Fruit fly (Drosophila melanogaster) whole organism, embryonic: ENCODE results near the gene CG3448.
A peak's percentile ranks its signal among the peaks of the same experiment; 100 is the strongest.

Experiments
- ATbp ChIP-seq: fragments of 200-800 bp; sonication (Bioruptor generic); optimal IDR thresholded peaks from 2 replicates; lab custom pipeline; 2017; ENCODE audit warnings: missing biosample characterization, mild to moderate bottlenecking, missing genetic modification characterization, missing genetic modification reagents
- Awh ChIP-seq: fragments of 200-800 bp; sonication (Bioruptor generic); IDR thresholded peaks from 2 replicates; pipeline ENCODE4, ENCODE4 v1.3.6; 2022; ENCODE audit warnings: missing biosample characterization, missing genetic modification characterization
- Blimp-1 ChIP-seq: fragments of 200-800 bp; sonication (Bioruptor generic); optimal IDR thresholded peaks from 3 replicates; lab custom pipeline; 2018; ENCODE audit warnings: missing biosample characterization, missing genetic modification characterization, mild to moderate bottlenecking, moderate library complexity, missing genetic modification reagents
- CG10267 ChIP-seq: fragments of 200-800 bp; sonication (Bioruptor generic); optimal IDR thresholded peaks from 2 replicates; lab custom pipeline; 2018; ENCODE audit warnings: missing biosample characterization, mild to moderate bottlenecking, missing genetic modification characterization, moderate library complexity
- CG10654 ChIP-seq: fragments of 200-800 bp; sonication (Bioruptor generic); optimal IDR thresholded peaks from 2 replicates; lab custom pipeline; 2016; ENCODE audit warnings: missing biosample characterization, missing genetic modification characterization
- CG11398 ChIP-seq: fragments of 200-800 bp; sonication (Bioruptor generic); optimal IDR thresholded peaks from 2 replicates; lab custom pipeline; 2016; ENCODE audit warnings: missing biosample characterization, missing genetic modification characterization
- CG17612 ChIP-seq: fragments of 200-800 bp; sonication (Bioruptor generic); IDR thresholded peaks from 2 replicates; pipeline ENCODE4 v1.3.6; 2022; ENCODE audit warnings: missing biosample characterization, missing genetic modification characterization
- CG30020 ChIP-seq: fragments of 200-800 bp; optimal IDR thresholded peaks from 2 replicates; lab custom pipeline; 2019; ENCODE audit warnings: missing biosample characterization, mild to moderate bottlenecking, missing genetic modification characterization, moderate library complexity
- CG32772 ChIP-seq: fragments of 200-800 bp; sonication (Bioruptor generic); IDR thresholded peaks from 2 replicates; pipeline ENCODE4 v1.3.6; 2022; ENCODE audit warnings: missing biosample characterization, missing genetic modification characterization
- CG3838 ChIP-seq: fragments of 200-800 bp; sonication (Bioruptor generic); optimal IDR thresholded peaks from 3 replicates; lab custom pipeline; 2016; ENCODE audit warnings: missing biosample characterization, missing genetic modification characterization
- CG3995 ChIP-seq: fragments of 200-800 bp; sonication (Bioruptor generic); optimal IDR thresholded peaks from 3 replicates; lab custom pipeline; 2016; ENCODE audit warnings: missing biosample characterization, missing genetic modification characterization
- CG43689 ChIP-seq: fragments of 200-800 bp; sonication (Bioruptor generic); IDR thresholded peaks from 2 replicates; pipeline ENCODE4 v1.3.6; 2022; ENCODE audit warnings: missing biosample characterization, missing genetic modification characterization
- CG5245 ChIP-seq: fragments of 200-800 bp; sonication (Bioruptor generic); optimal IDR thresholded peaks from 3 replicates; lab custom pipeline; 2016; ENCODE audit warnings: missing biosample characterization, missing genetic modification characterization
- CG6175 ChIP-seq: fragments of 200-800 bp; sonication (Bioruptor generic); IDR thresholded peaks from 3 replicates; pipeline ENCODE4 v1.3.6; 2022; ENCODE audit warnings: missing biosample characterization, missing genetic modification characterization
- CG6683 ChIP-seq: fragments of 200-800 bp; sonication (Bioruptor generic); optimal IDR thresholded peaks from 2 replicates; lab custom pipeline; 2017; ENCODE audit warnings: missing biosample characterization, mild to moderate bottlenecking, missing genetic modification characterization, missing genetic modification reagents
- CG6813 ChIP-seq: fragments of 200-800 bp; sonication (Bioruptor generic); optimal IDR thresholded peaks from 2 replicates; lab custom pipeline; 2017; ENCODE audit warnings: missing biosample characterization, missing genetic modification characterization, mild to moderate bottlenecking, moderate library complexity, missing genetic modification reagents
- CG6854 ChIP-seq: fragments of 200-800 bp; sonication (Bioruptor generic); optimal IDR thresholded peaks from 3 replicates; lab custom pipeline; 2017; ENCODE audit warnings: missing biosample characterization, mild to moderate bottlenecking, missing genetic modification characterization
- CG8281 ChIP-seq: fragments of 200-800 bp; sonication (Bioruptor generic); optimal IDR thresholded peaks from 2 replicates; lab custom pipeline; 2018; ENCODE audit warnings: missing biosample characterization, mild to moderate bottlenecking, missing genetic modification characterization, moderate library complexity
- CG8765 ChIP-seq: fragments of 200-800 bp; sonication (Bioruptor generic); IDR thresholded peaks from 2 replicates; pipeline ENCODE4 v1.3.6; 2022; ENCODE audit warnings: missing biosample characterization, missing genetic modification characterization
- CTCF ChIP-seq: fragments of 200-800 bp; sonication (Bioruptor generic); optimal IDR thresholded peaks from 2 replicates; lab custom pipeline; 2017; ENCODE audit warnings: missing biosample characterization, mild to moderate bottlenecking, missing genetic modification characterization, moderate library complexity
- D ChIP-seq, 2 experiments: fragments of 200-800 bp in 1 of 2; fragments of >200 bp in 1 of 2; sonication (Bioruptor generic) in 1 of 2; optimal IDR thresholded peaks; 2 replicates in 1 of 2; 3 replicates in 1 of 2; lab custom pipeline; 2017; ENCODE audit warnings: mild to moderate bottlenecking in 1 of 2, missing biosample characterization in 1 of 2, missing genetic modification characterization in 1 of 2, missing genetic modification reagents in 1 of 2
- D19A ChIP-seq: fragments of 200-800 bp; optimal IDR thresholded peaks from 3 replicates; lab custom pipeline; 2019; ENCODE audit warnings: missing biosample characterization, mild to moderate bottlenecking, missing genetic modification characterization, moderate library complexity
- Elba2 ChIP-seq: fragments of 200-800 bp; sonication (Bioruptor generic); optimal IDR thresholded peaks from 3 replicates; lab custom pipeline; 2016; ENCODE audit warnings: missing biosample characterization, missing genetic modification characterization
- HmgD ChIP-seq: fragments of 200-800 bp; sonication (Bioruptor generic); optimal IDR thresholded peaks from 3 replicates; lab custom pipeline; 2016; ENCODE audit warnings: missing biosample characterization, missing genetic modification characterization
- HmgZ ChIP-seq: fragments of 200-800 bp; sonication (Bioruptor generic); optimal IDR thresholded peaks from 2 replicates; lab custom pipeline; 2018; ENCODE audit warnings: missing biosample characterization, mild to moderate bottlenecking, missing genetic modification characterization
- MBD-R2 ChIP-seq: fragments of 200-800 bp; sonication (Bioruptor generic); IDR thresholded peaks from 2 replicates; pipeline ENCODE4 v1.3.6; 2022; ENCODE audit warnings: missing biosample characterization, missing genetic modification characterization
- Myb ChIP-seq: fragments of 200-800 bp; sonication (Bioruptor generic); optimal IDR thresholded peaks from 2 replicates; lab custom pipeline; 2016; ENCODE audit warnings: missing biosample characterization, missing genetic modification characterization
- NfI ChIP-seq: fragments of 200-800 bp; sonication (Bioruptor generic); optimal IDR thresholded peaks from 3 replicates; lab custom pipeline; 2018; ENCODE audit warnings: missing biosample characterization, mild to moderate bottlenecking, missing genetic modification characterization, moderate library complexity
- Oli ChIP-seq: fragments of 200-800 bp; sonication (Bioruptor generic); optimal IDR thresholded peaks from 2 replicates; lab custom pipeline; 2018; ENCODE audit warnings: missing biosample characterization, mild to moderate bottlenecking, missing genetic modification characterization, moderate library complexity
- Trl ChIP-seq, 3 experiments: fragments of >200 bp in 2 of 3; fragments of 200-800 bp in 1 of 3; sonication (Bioruptor generic) in 1 of 3; optimal IDR thresholded peaks; 2 replicates in 1 of 3; 3 replicates in 2 of 3; lab custom pipeline; 2016 to 2017; ENCODE audit warnings: missing biosample characterization in 1 of 3, missing genetic modification characterization in 1 of 3
- Vsx1 ChIP-seq: fragments of 200-800 bp; sonication (Bioruptor generic); optimal IDR thresholded peaks from 2 replicates; lab custom pipeline; 2017; ENCODE audit warnings: missing biosample characterization, mild to moderate bottlenecking, missing genetic modification characterization, missing genetic modification reagents
- Xbp1 ChIP-seq: fragments of 200-800 bp; sonication (Bioruptor generic); optimal IDR thresholded peaks from 3 replicates; lab custom pipeline; 2016; ENCODE audit warnings: missing biosample characterization, mild to moderate bottlenecking, missing genetic modification characterization
- amos ChIP-seq: fragments of 200-800 bp; sonication (Bioruptor generic); IDR thresholded peaks from 2 replicates; pipeline ENCODE4 v1.3.6; 2022; ENCODE audit warnings: missing biosample characterization, missing genetic modification characterization; ENCODE audit not compliant: partially characterized antibody
- ap ChIP-seq: fragments of 200-800 bp; sonication (Bioruptor generic); IDR thresholded peaks from 2 replicates; pipeline ENCODE4 v1.3.6; 2022; ENCODE audit warnings: missing biosample characterization, missing genetic modification characterization
- bsh ChIP-seq, 2 experiments: fragments of 200-800 bp; sonication (Bioruptor generic); optimal IDR thresholded peaks; 2 replicates each; lab custom pipeline; 2017 to 2018; ENCODE audit warnings: mild to moderate bottlenecking in 2 of 2, missing biosample characterization in 2 of 2, missing genetic modification characterization in 2 of 2, moderate library complexity in 1 of 2
- eyg ChIP-seq: fragments of 200-800 bp; sonication (Bioruptor generic); optimal IDR thresholded peaks from 3 replicates; lab custom pipeline; 2016; ENCODE audit warnings: missing biosample characterization, missing genetic modification characterization
- fd96Cb ChIP-seq: fragments of 200-800 bp; sonication (Bioruptor generic); optimal IDR thresholded peaks from 2 replicates; lab custom pipeline; 2018; ENCODE audit warnings: missing biosample characterization, mild to moderate bottlenecking, missing genetic modification characterization, moderate library complexity
- fru ChIP-seq: fragments of >200 bp; optimal IDR thresholded peaks from 2 replicates; lab custom pipeline; 2017
- gem ChIP-seq: fragments of 200-800 bp; sonication (Bioruptor generic); optimal IDR thresholded peaks from 2 replicates; lab custom pipeline; 2019; ENCODE audit warnings: missing biosample characterization, mild to moderate bottlenecking, missing genetic modification characterization, moderate library complexity
- gfzf ChIP-seq: fragments of 200-800 bp; sonication (Bioruptor generic); optimal IDR thresholded peaks from 2 replicates; lab custom pipeline; 2016; ENCODE audit warnings: missing biosample characterization, mild to moderate bottlenecking, missing genetic modification characterization, moderate library complexity
- gsb ChIP-seq: fragments of 200-800 bp; sonication (Bioruptor generic); IDR thresholded peaks from 2 replicates; pipeline ENCODE4 v1.3.6; 2022; ENCODE audit warnings: missing biosample characterization, missing genetic modification characterization
- luna ChIP-seq: fragments of 200-800 bp; sonication (Bioruptor generic); optimal IDR thresholded peaks from 2 replicates; lab custom pipeline; 2016; ENCODE audit warnings: missing biosample characterization, missing genetic modification characterization
- mam ChIP-seq: fragments of 200-800 bp; sonication (Bioruptor generic); optimal IDR thresholded peaks from 3 replicates; lab custom pipeline; 2016; ENCODE audit warnings: missing biosample characterization, missing genetic modification characterization
- onecut ChIP-seq: fragments of 200-800 bp; sonication (Bioruptor generic); IDR thresholded peaks from 2 replicates; pipeline ENCODE4 v1.3.6; 2022; ENCODE audit warnings: missing biosample characterization, missing genetic modification characterization
- peb ChIP-seq: fragments of 200-800 bp; sonication (Bioruptor generic); IDR thresholded peaks from 2 replicates; pipeline ENCODE4 v1.3.6; 2022; ENCODE audit warnings: missing biosample characterization, missing genetic modification characterization
- pho ChIP-seq: fragments of 200-800 bp; sonication (Bioruptor generic); optimal IDR thresholded peaks from 2 replicates; lab custom pipeline; 2016; ENCODE audit warnings: missing biosample characterization, missing genetic modification characterization
- run ChIP-seq: fragments of 200-800 bp; sonication (Bioruptor generic); optimal IDR thresholded peaks from 3 replicates; lab custom pipeline; 2018; ENCODE audit warnings: missing biosample characterization, mild to moderate bottlenecking, missing genetic modification characterization
- sob ChIP-seq: fragments of 200-800 bp; sonication (Bioruptor generic); IDR thresholded peaks from 2 replicates; pipeline ENCODE4 v1.3.6; 2022; ENCODE audit warnings: missing biosample characterization, missing genetic modification characterization
- tin ChIP-seq: fragments of 200-800 bp; sonication (Bioruptor generic); optimal IDR thresholded peaks from 3 replicates; lab custom pipeline; 2016; ENCODE audit warnings: missing biosample characterization, missing genetic modification characterization
- vvl ChIP-seq: fragments of 200-800 bp; sonication (Bioruptor generic); IDR thresholded peaks from 2 replicates; pipeline ENCODE4 v1.3.6; 2022; ENCODE audit warnings: missing biosample characterization, missing genetic modification characterization

CG3448 gene

dm6 chr3L:9468261-9468890 is 17.0 kb upstream of the CG3448 start (continued):
- no peak for TF ChIP-seq gfzf (GFP tag; lab: Kevin White, UChicago)
- TF ChIP-seq CG11398 (GFP tag; lab: Kevin White, UChicago): no peak
- TF ChIP-seq CG10267 (tag; lab: Kevin White, UChicago): peak; percentile 23
- no peak for TF ChIP-seq CG17612 (GFP tag; lab: Robert Waterston, UW)
- no peak for TF ChIP-seq HmgZ (tag; lab: Kevin White, UChicago)
- TF ChIP-seq vvl (GFP tag; lab: Robert Waterston, UW): 0 out of 2 replicates have a peak, but pooled peaks have one; percentile 9
- TF ChIP-seq CG6175 (GFP tag; lab: Robert Waterston, UW): no peak
- peak; percentile 31 for TF ChIP-seq Oli (tag; lab: Kevin White, UChicago)
- no peak for TF ChIP-seq Trl (optimal IDR thresholded peaks at IDR 0.05; lab: Kevin White, UChicago)
- no peak for TF ChIP-seq Trl (GFP tag; optimal IDR thresholded peaks at IDR 0.05; lab: Kevin White, UChicago)
- no peak for TF ChIP-seq CG5245
- TF ChIP-seq CG3995 (GFP tag; lab: Kevin White, UChicago): peak; percentile 2
- peak; percentile 26 for TF ChIP-seq Blimp-1 (GFP tag; lab: Kevin White, UChicago)
- no peak for TF ChIP-seq CG32772 (GFP tag; lab: Robert Waterston, UW)
- peak; percentile 14 for TF ChIP-seq Vsx1 (GFP tag; lab: Kevin White, UChicago)
- TF ChIP-seq CG3838: no peak
- peak; percentile 26 for TF ChIP-seq Xbp1 (GFP tag; lab: Kevin White, UChicago)
- no peak for TF ChIP-seq CG8281 (tag; lab: Kevin White, UChicago)
- no peak; the same call in 1 of the 2 replicates for TF ChIP-seq sob (GFP tag; lab: Robert Waterston, UW)
- TF ChIP-seq fru (lab: Kevin White, UChicago): no peak
- TF ChIP-seq ATbp: peak; percentile 7
- no peak for TF ChIP-seq pho
- no peak for TF ChIP-seq amos (GFP tag; lab: Robert Waterston, UW)
- peak; percentile 33 for TF ChIP-seq fd96Cb (tag; lab: Kevin White, UChicago)
- TF ChIP-seq onecut (GFP tag; lab: Robert Waterston, UW): no peak
- TF ChIP-seq CG30020 (tag; lab: Kevin White, UChicago): no peak
- no peak for TF ChIP-seq tin (GFP tag; lab: Kevin White, UChicago)
- no peak for TF ChIP-seq CG10654 (GFP tag; lab: Kevin White, UChicago)
- no peak for TF ChIP-seq run (tag; lab: Kevin White, UChicago)
- no peak for TF ChIP-seq MBD-R2 (GFP tag; lab: Robert Waterston, UW)
- peak in 1 of 2 experiments; percentile 32 for TF ChIP-seq bsh (GFP tag; optimal IDR thresholded peaks at IDR 0.05; lab: Kevin White, UChicago)

dm6 chr3L:9467763-9468206 is 16.4 kb upstream of the CG3448 start:
- TF ChIP-seq Elba2 (GFP tag; lab: Kevin White, UChicago) (peak; percentile 73), luna (GFP tag; lab: Kevin White, UChicago) (no peak), ap (no peak), CG6854 (GFP tag; lab: Kevin White, UChicago) (no peak), CTCF (no peak), peb (GFP tag; lab: Robert Waterston, UW) (no peak), mam (GFP tag; lab: Kevin White, UChicago) (no peak), CG43689 (GFP tag; lab: Robert Waterston, UW) (no peak), CG6683 (GFP tag; lab: Kevin White, UChicago) (no peak), NfI (GFP tag; lab: Kevin White, UChicago) (no peak), gem (no peak), CG6813 (GFP tag; lab: Kevin White, UChicago) (no peak), D (optimal IDR thresholded peaks at IDR 0.05; lab: Kevin White, UChicago) (peak; percentile 26), D (GFP tag; optimal IDR thresholded peaks at IDR 0.05; lab: Kevin White, UChicago) (no peak), D19A (tag; lab: Kevin White, UChicago) (no peak), Myb (GFP tag; lab: Kevin White, UChicago) (no peak), HmgD (GFP tag; lab: Kevin White, UChicago) (no peak), gsb (GFP tag; lab: Robert Waterston, UW) (no peak), run (tag; lab: Kevin White, UChicago) (no peak), CG8765 (GFP tag; lab: Robert Waterston, UW) (no peak), eyg (GFP tag; lab: Kevin White, UChicago) (no peak), Awh (GFP tag; lab: Robert Waterston, UW) (no peak)
